Fruit fly (Drosophila melanogaster) whole organism, wandering third instar larva: Measurements from ENCODE around the gene gkt.

ENCODE experiments used
- Abd-B ChIP-seq: fragments of >200 bp; optimal IDR thresholded peaks from 2 replicates; lab custom pipeline; 2017; ENCODE audit warnings: missing biosample characterization, missing genetic modification characterization
- CG32264 ChIP-seq: fragments of 200-800 bp; sonication (Bioruptor generic); optimal IDR thresholded peaks from 2 replicates; lab custom pipeline; 2016; ENCODE audit warnings: missing biosample characterization, missing genetic modification characterization
- CG9705 ChIP-seq: fragments of 200-800 bp; sonication (Bioruptor generic); optimal IDR thresholded peaks from 2 replicates; lab custom pipeline; 2018; ENCODE audit warnings: missing biosample characterization, mild to moderate bottlenecking, missing genetic modification characterization
- CrebA ChIP-seq: fragments of 200-800 bp; sonication (Bioruptor generic); optimal IDR thresholded peaks from 2 replicates; lab custom pipeline; 2016; ENCODE audit warnings: missing biosample characterization, mild to moderate bottlenecking, missing genetic modification characterization, borderline replicate concordance
- Dif ChIP-seq: fragments of 200-275, 200-300 bp; sonication (Bioruptor generic); optimal IDR thresholded peaks from 2 replicates; lab custom pipeline; 2018; ENCODE audit warnings: missing biosample characterization, missing genetic modification characterization; ENCODE audit not compliant: partially characterized antibody
- GATAd ChIP-seq: sonication (Bioruptor generic); optimal IDR thresholded peaks from 2 replicates; lab custom pipeline; 2016; ENCODE audit warnings: missing biosample characterization, missing genetic modification characterization
- HLH106 ChIP-seq: fragments of 200-800 bp; optimal IDR thresholded peaks from 3 replicates; lab custom pipeline; 2019; ENCODE audit warnings: missing biosample characterization, mild to moderate bottlenecking, missing genetic modification characterization, moderate library complexity
- Hnf4 ChIP-seq: fragments of 200-800 bp; sonication (Bioruptor generic); optimal IDR thresholded peaks from 2 replicates; lab custom pipeline; 2016; ENCODE audit warnings: missing biosample characterization, mild to moderate bottlenecking, missing genetic modification characterization
- Jra ChIP-seq: sonication (Bioruptor generic); optimal IDR thresholded peaks from 2 replicates; lab custom pipeline; 2016; ENCODE audit warnings: missing biosample characterization, missing genetic modification characterization
- Mio ChIP-seq: sonication (Bioruptor generic); optimal IDR thresholded peaks from 2 replicates; lab custom pipeline; 2016; ENCODE audit warnings: missing biosample characterization, missing genetic modification characterization
- Myc ChIP-seq: fragments of >200 bp; optimal IDR thresholded peaks from 2 replicates; lab custom pipeline; 2017
- N ChIP-seq: fragments of >200 bp; optimal IDR thresholded peaks from 2 replicates; lab custom pipeline; 2018; ENCODE audit warnings: missing biosample characterization, missing external identifiers, missing genetic modification characterization
- OdsH ChIP-seq: fragments of 200-800 bp; sonication (Bioruptor generic); optimal IDR thresholded peaks from 2 replicates; lab custom pipeline; 2016; ENCODE audit warnings: missing biosample characterization, mild to moderate bottlenecking, missing genetic modification characterization
- Rel ChIP-seq, 2 experiments: fragments of 200-800 bp; sonication (Bioruptor generic) in 1 of 2; optimal IDR thresholded peaks; 2 replicates in 1 of 2; 3 replicates in 1 of 2; lab custom pipeline; 2016 to 2019; ENCODE audit warnings: mild to moderate bottlenecking in 2 of 2, missing biosample characterization in 2 of 2, missing genetic modification characterization in 2 of 2, moderate library complexity in 1 of 2
- Sp1 ChIP-seq: fragments of 200-800 bp; sonication (Bioruptor generic); optimal IDR thresholded peaks from 3 replicates; lab custom pipeline; 2019; ENCODE audit warnings: missing biosample characterization, mild to moderate bottlenecking, missing genetic modification characterization, moderate library complexity
- Vsx2 ChIP-seq: fragments of 200-300, 225-300 bp; sonication (Bioruptor generic); optimal IDR thresholded peaks from 2 replicates; lab custom pipeline; 2018; ENCODE audit warnings: missing biosample characterization, missing genetic modification characterization; ENCODE audit not compliant: partially characterized antibody
- br ChIP-seq: fragments of 200-800 bp; sonication (Bioruptor generic); optimal IDR thresholded peaks from 2 replicates; lab custom pipeline; 2016; ENCODE audit warnings: missing biosample characterization, missing genetic modification characterization
- brk ChIP-seq: fragments of 200-800 bp; sonication (Bioruptor generic); optimal IDR thresholded peaks from 2 replicates; lab custom pipeline; 2016; ENCODE audit warnings: missing biosample characterization, mild to moderate bottlenecking, missing genetic modification characterization
- dl ChIP-seq, 2 experiments: fragments of 175-275, 200-275 bp in 1 of 2; fragments of 200-275 bp in 1 of 2; sonication (Bioruptor generic); optimal IDR thresholded peaks; lab custom pipeline; 2018; ENCODE audit warnings: mild to moderate bottlenecking in 2 of 2, missing biosample characterization in 2 of 2, missing genetic modification characterization in 2 of 2, moderate library complexity in 2 of 2; ENCODE audit not compliant: partially characterized antibody in 2 of 2, insufficient read depth in 1 of 2
- dmrt93B ChIP-seq: fragments of 200-800 bp; sonication (Bioruptor generic); optimal IDR thresholded peaks from 2 replicates; lab custom pipeline; 2018; ENCODE audit warnings: missing biosample characterization, mild to moderate bottlenecking, missing genetic modification characterization
- dsf ChIP-seq: sonication (Bioruptor generic); optimal IDR thresholded peaks from 2 replicates; lab custom pipeline; 2016; ENCODE audit warnings: missing biosample characterization, missing genetic modification characterization, borderline replicate concordance
- ey ChIP-seq: fragments of 200-800 bp; sonication (Bioruptor generic); optimal IDR thresholded peaks from 2 replicates; lab custom pipeline; 2016; ENCODE audit warnings: missing biosample characterization, missing genetic modification characterization
- fru ChIP-seq: fragments of 200-800 bp; sonication (Bioruptor generic); optimal IDR thresholded peaks from 3 replicates; lab custom pipeline; 2016; ENCODE audit warnings: missing biosample characterization, mild to moderate bottlenecking, missing genetic modification characterization
- h ChIP-seq: fragments of 200-800 bp; sonication (Bioruptor generic); optimal IDR thresholded peaks from 3 replicates; lab custom pipeline; 2016; ENCODE audit warnings: missing biosample characterization, mild to moderate bottlenecking, missing genetic modification characterization
- jim ChIP-seq: fragments of 175-275, 200-325 bp; sonication (Bioruptor generic); optimal IDR thresholded peaks from 2 replicates; lab custom pipeline; 2016; ENCODE audit warnings: missing biosample characterization, mild to moderate bottlenecking, missing genetic modification characterization
- lola ChIP-seq: fragments of >200 bp; optimal IDR thresholded peaks from 2 replicates; lab custom pipeline; 2017; ENCODE audit warnings: missing biosample characterization, missing genetic modification characterization
- pan ChIP-seq: fragments of >200 bp; optimal IDR thresholded peaks from 2 replicates; lab custom pipeline; 2017
- psq ChIP-seq: fragments of 200-800 bp; sonication (Bioruptor generic); optimal IDR thresholded peaks from 3 replicates; lab custom pipeline; 2017; ENCODE audit warnings: missing biosample characterization, mild to moderate bottlenecking, missing genetic modification characterization, moderate library complexity
- rgr ChIP-seq: fragments of 200-800 bp; sonication (Bioruptor generic); optimal IDR thresholded peaks from 3 replicates; lab custom pipeline; 2016; ENCODE audit warnings: missing biosample characterization, mild to moderate bottlenecking, missing genetic modification characterization
- sage ChIP-seq: fragments of 200-800 bp; sonication (Bioruptor generic); optimal IDR thresholded peaks from 2 replicates; lab custom pipeline; 2016; ENCODE audit warnings: missing biosample characterization, mild to moderate bottlenecking, missing genetic modification characterization
- sv ChIP-seq: fragments of 200-800 bp; sonication (Bioruptor generic); optimal IDR thresholded peaks from 3 replicates; lab custom pipeline; 2016; ENCODE audit warnings: missing biosample characterization, missing genetic modification characterization
- tai ChIP-seq: sonication (Bioruptor generic); optimal IDR thresholded peaks from 2 replicates; lab custom pipeline; 2016; ENCODE audit warnings: missing biosample characterization, missing genetic modification characterization
- usp ChIP-seq: fragments of >200 bp; optimal IDR thresholded peaks from 2 replicates; lab custom pipeline; 2017; ENCODE audit warnings: missing biosample characterization, missing genetic modification characterization
- woc ChIP-seq: sonication (Bioruptor generic); optimal IDR thresholded peaks from 2 replicates; lab custom pipeline; 2016; ENCODE audit warnings: missing biosample characterization, mild to moderate bottlenecking, missing genetic modification characterization

The gkt gene

dm6 chr2L:3120820-3121219 is 38.9 kb upstream of the gkt start:
- TF ChIP-seq fru (no peak), jim (no peak), ey (no peak), lola (GFP tag; lab: Kevin White, UChicago) (no peak), dmrt93B (no peak)
- TF ChIP-seq, all 38 proteins: peak for 0

dm6 chr2L:3121325-3121724 is 38.4 kb upstream of the gkt start:
- TF ChIP-seq dl (GFP tag; optimal IDR thresholded peaks at IDR 0.05; lab: Kevin White, UChicago; ENCODE audit: insufficient read depth in 1 of 2, partially characterized antibody in 2 of 2) (no peak), tai (GFP tag; lab: Kevin White, UChicago) (no peak), sv (no peak), sage (GFP tag; lab: Kevin White, UChicago) (no peak), pan (lab: Kevin White, UChicago) (no peak), Jra (GFP tag; lab: Kevin White, UChicago) (no peak), rgr (GFP tag; lab: Kevin White, UChicago) (no peak), br (GFP tag; lab: Kevin White, UChicago) (no peak), Rel (GFP tag; optimal IDR thresholded peaks at IDR 0.05; lab: Kevin White, UChicago) (no peak), Rel (tag; optimal IDR thresholded peaks at IDR 0.05; lab: Kevin White, UChicago) (no peak), Mio (GFP tag; lab: Kevin White, UChicago) (no peak), Myc (no peak), CG9705 (GFP tag; lab: Kevin White, UChicago) (no peak), CrebA (GFP tag; lab: Kevin White, UChicago) (no peak), dmrt93B (no peak), OdsH (GFP tag; lab: Kevin White, UChicago) (no peak), Hnf4 (GFP tag; lab: Kevin White, UChicago) (no peak), Sp1 (GFP tag; lab: Kevin White, UChicago) (no peak), h (GFP tag; lab: Kevin White, UChicago) (no peak), Abd-B (GFP tag; lab: Kevin White, UChicago) (no peak), psq (GFP tag; lab: Kevin White, UChicago) (no peak)
- TF ChIP-seq, all 38 proteins: peak for 0

dm6 chr2L:3121745-3122144 is 38.0 kb upstream of the gkt start:
- TF ChIP-seq woc (GFP tag; lab: Kevin White, UChicago) = no peak
- TF ChIP-seq lola (GFP tag; lab: Kevin White, UChicago) = no peak
- no peak for TF ChIP-seq Abd-B (GFP tag; lab: Kevin White, UChicago)
- TF ChIP-seq OdsH (GFP tag; lab: Kevin White, UChicago) = no peak
- no peak for TF ChIP-seq CG9705 (GFP tag; lab: Kevin White, UChicago)
- TF ChIP-seq Dif (GFP tag; lab: Kevin White, UChicago) = no peak
- no peak for TF ChIP-seq pan (lab: Kevin White, UChicago)
- TF ChIP-seq N = no peak
- no peak for TF ChIP-seq brk (GFP tag; lab: Kevin White, UChicago)
- TF ChIP-seq br (GFP tag; lab: Kevin White, UChicago) = no peak
- TF ChIP-seq dmrt93B = no peak
- TF ChIP-seq Hnf4 (GFP tag; lab: Kevin White, UChicago) = no peak
- TF ChIP-seq usp (GFP tag; lab: Kevin White, UChicago) = no peak
- no peak for TF ChIP-seq h (GFP tag; lab: Kevin White, UChicago)
- no peak for TF ChIP-seq fru
- no peak for TF ChIP-seq GATAd (GFP tag; lab: Kevin White, UChicago)
- no peak for TF ChIP-seq Vsx2 (GFP tag; lab: Kevin White, UChicago)
- no peak for TF ChIP-seq CG32264
- no peak for TF ChIP-seq HLH106

- no peak for TF ChIP-seq fru
- no peak for TF ChIP-seq CrebA (GFP tag; lab: Kevin White, UChicago)
- TF ChIP-seq h (GFP tag; lab: Kevin White, UChicago) = no peak
- no peak for TF ChIP-seq sv
- TF ChIP-seq CG9705 (GFP tag; lab: Kevin White, UChicago) = no peak
- TF ChIP-seq dsf (GFP tag; lab: Kevin White, UChicago) = no peak
Observed at dm6 chr2L:3122216-3122615, 37.5 kb upstream of the gkt start.
